Worm (Caenorhabditis elegans): ENCODE measurements around the gene srg-34.

ce11 chrV:18587936-18588335 lies 23.2 kb upstream of the srg-34 start:
- TF ChIP-seq ama-1 (optimal IDR thresholded peaks at IDR 0.05) (no peak), swsn-7 (tag; optimal IDR thresholded peaks at IDR 0.05) (no peak), rnt-1 (tag; optimal IDR thresholded peaks at IDR 0.05) (no peak), jun-1 (tag; optimal IDR thresholded peaks at IDR 0.05) (no peak), elt-2 (tag; optimal IDR thresholded peaks at IDR 0.05) (no peak), ztf-4 (tag; optimal IDR thresholded peaks at IDR 0.05) (no peak), dpl-1 (GFP tag; optimal IDR thresholded peaks at IDR 0.05) (no peak), lin-13 (GFP tag; optimal IDR thresholded peaks at IDR 0.05) (no peak), Y116A8C.19 (tag; optimal IDR thresholded peaks at IDR 0.05; ENCODE audit: borderline replicate concordance) (no peak), fos-1 (tag; optimal IDR thresholded peaks at IDR 0.05) (no peak), egl-27 (tag; optimal IDR thresholded peaks at IDR 0.05) (no peak)

Measured in whole organism, L1 larva.